Fruit fly (Drosophila melanogaster) whole organism, embryonic: Measurements from ENCODE around the gene Rpp14b.

Source experiments
- Aef1 ChIP-seq: fragments of 200-800 bp; sonication (Bioruptor generic); IDR thresholded peaks from 3 replicates; pipeline ENCODE4 v1.3.6; 2022; ENCODE audit warnings: missing biosample characterization, missing genetic modification characterization
- CG10462 ChIP-seq: fragments of 200-800 bp; sonication (Bioruptor generic); optimal IDR thresholded peaks from 2 replicates; lab custom pipeline; 2016; ENCODE audit warnings: missing biosample characterization, missing genetic modification characterization
- CG12104 ChIP-seq: fragments of 200-800 bp; sonication (Bioruptor generic); optimal IDR thresholded peaks from 3 replicates; lab custom pipeline; 2016; ENCODE audit warnings: missing biosample characterization, missing genetic modification characterization
- CG12155 ChIP-seq: fragments of 200-800 bp; sonication (Bioruptor generic); optimal IDR thresholded peaks from 3 replicates; lab custom pipeline; 2016; ENCODE audit warnings: missing biosample characterization, missing genetic modification characterization
- CG12219 ChIP-seq: fragments of 200-800 bp; sonication (Bioruptor generic); optimal IDR thresholded peaks from 3 replicates; lab custom pipeline; 2018; ENCODE audit warnings: missing biosample characterization, mild to moderate bottlenecking, missing genetic modification characterization
- CG17359 ChIP-seq: fragments of 200-800 bp; sonication (Bioruptor generic); optimal IDR thresholded peaks from 3 replicates; lab custom pipeline; 2018; ENCODE audit warnings: missing biosample characterization, mild to moderate bottlenecking, missing genetic modification characterization, moderate library complexity
- CG17802 ChIP-seq: fragments of 200-800 bp; sonication (Bioruptor generic); optimal IDR thresholded peaks from 2 replicates; lab custom pipeline; 2018; ENCODE audit warnings: missing biosample characterization, mild to moderate bottlenecking, missing genetic modification characterization, moderate library complexity
- CG18476 ChIP-seq: fragments of 200-800 bp; sonication (Bioruptor generic); optimal IDR thresholded peaks from 2 replicates; lab custom pipeline; 2016; ENCODE audit warnings: missing biosample characterization, mild to moderate bottlenecking, missing genetic modification characterization
- CG18599 ChIP-seq: fragments of 200-800 bp; sonication (Bioruptor generic); optimal IDR thresholded peaks from 3 replicates; lab custom pipeline; 2017; ENCODE audit warnings: missing biosample characterization, missing genetic modification characterization, mild to moderate bottlenecking, moderate library complexity, missing genetic modification reagents
- CG2199 ChIP-seq: fragments of 200-800 bp; sonication (Bioruptor generic); IDR thresholded peaks from 3 replicates; pipeline ENCODE4 v1.3.6; 2022; ENCODE audit warnings: missing biosample characterization, missing genetic modification characterization
- CG30403 ChIP-seq: fragments of 200-800 bp; sonication (Bioruptor generic); optimal IDR thresholded peaks from 3 replicates; lab custom pipeline; 2016; ENCODE audit warnings: missing biosample characterization, missing genetic modification characterization
- CG32767 ChIP-seq: fragments of 200-800 bp; sonication (Bioruptor generic); IDR thresholded peaks from 2 replicates; pipeline ENCODE4 v1.3.6; 2022; ENCODE audit warnings: missing biosample characterization, missing genetic modification characterization
- CG32772 ChIP-seq: fragments of 200-800 bp; sonication (Bioruptor generic); IDR thresholded peaks from 2 replicates; pipeline ENCODE4 v1.3.6; 2022; ENCODE audit warnings: missing biosample characterization, missing genetic modification characterization
- CG5180 ChIP-seq: fragments of 200-800 bp; sonication (Bioruptor generic); optimal IDR thresholded peaks from 3 replicates; lab custom pipeline; 2017; ENCODE audit warnings: missing biosample characterization, missing genetic modification characterization, mild to moderate bottlenecking, moderate library complexity, missing genetic modification reagents
- CG6175 ChIP-seq: fragments of 200-800 bp; sonication (Bioruptor generic); IDR thresholded peaks from 3 replicates; pipeline ENCODE4 v1.3.6; 2022; ENCODE audit warnings: missing biosample characterization, missing genetic modification characterization
- CG9215 ChIP-seq: fragments of 200-800 bp; sonication (Bioruptor generic); IDR thresholded peaks from 2 replicates; pipeline ENCODE4 v1.3.6; 2022; ENCODE audit warnings: missing biosample characterization, missing genetic modification characterization
- CG9609 ChIP-seq: fragments of 200-800 bp; sonication (Bioruptor generic); optimal IDR thresholded peaks from 3 replicates; lab custom pipeline; 2016; ENCODE audit warnings: missing biosample characterization, missing genetic modification characterization
- Dbx ChIP-seq: fragments of 200-800 bp; sonication (Bioruptor generic); IDR thresholded peaks from 3 replicates; pipeline ENCODE4 v1.3.6; 2022; ENCODE audit warnings: missing biosample characterization, missing genetic modification characterization
- Dip3 ChIP-seq: fragments of 200-800 bp; sonication (Bioruptor generic); optimal IDR thresholded peaks from 3 replicates; lab custom pipeline; 2016; ENCODE audit warnings: missing biosample characterization, missing genetic modification characterization
- E2f2 ChIP-seq: fragments of 200-800 bp; sonication (Bioruptor generic); IDR thresholded peaks from 2 replicates; pipeline ENCODE4 v1.3.6; 2022; ENCODE audit warnings: missing biosample characterization, missing genetic modification characterization
- Elba2 ChIP-seq: fragments of 200-800 bp; sonication (Bioruptor generic); optimal IDR thresholded peaks from 3 replicates; lab custom pipeline; 2016; ENCODE audit warnings: missing biosample characterization, missing genetic modification characterization
- Ets65A ChIP-seq: fragments of 200-800 bp; sonication (Bioruptor generic); peaks from one replicate; lab custom pipeline; 2016; ENCODE audit warnings: missing biosample characterization, missing genetic modification characterization
- Ets97D ChIP-seq: fragments of 200-800 bp; sonication (Bioruptor generic); optimal IDR thresholded peaks from 3 replicates; lab custom pipeline; 2016; ENCODE audit warnings: missing biosample characterization, missing genetic modification characterization
- Fer2 ChIP-seq: fragments of 200-800 bp; sonication (Bioruptor generic); optimal IDR thresholded peaks from 2 replicates; lab custom pipeline; 2018; ENCODE audit warnings: missing biosample characterization, mild to moderate bottlenecking, missing genetic modification characterization, moderate library complexity
- HmgD ChIP-seq: fragments of 200-800 bp; sonication (Bioruptor generic); optimal IDR thresholded peaks from 3 replicates; lab custom pipeline; 2016; ENCODE audit warnings: missing biosample characterization, missing genetic modification characterization
- Max ChIP-seq: fragments of 200-800 bp; sonication (Bioruptor generic); optimal IDR thresholded peaks from 2 replicates; lab custom pipeline; 2016; ENCODE audit warnings: missing biosample characterization, mild to moderate bottlenecking, missing genetic modification characterization
- Ravus ChIP-seq: fragments of 200-800 bp; sonication (Bioruptor generic); IDR thresholded peaks from 2 replicates; pipeline ENCODE4 v1.3.6; 2022; ENCODE audit warnings: missing biosample characterization, missing genetic modification characterization
- Rx ChIP-seq: fragments of 200-800 bp; sonication (Bioruptor generic); IDR thresholded peaks from 2 replicates; pipeline ENCODE4 v1.3.6; 2022; ENCODE audit warnings: missing biosample characterization, missing genetic modification characterization
- Six4 ChIP-seq: fragments of 200-800 bp; sonication (Bioruptor generic); optimal IDR thresholded peaks from 2 replicates; lab custom pipeline; 2016; ENCODE audit warnings: missing biosample characterization, missing genetic modification characterization
- Sry-δ ChIP-seq: fragments of 200-800 bp; sonication (Bioruptor generic); optimal IDR thresholded peaks from 2 replicates; lab custom pipeline; 2016; ENCODE audit warnings: missing biosample characterization, missing genetic modification characterization
- TFAM ChIP-seq: fragments of 200-800 bp; sonication (Bioruptor generic); optimal IDR thresholded peaks from 2 replicates; lab custom pipeline; 2017; ENCODE audit warnings: missing biosample characterization, missing genetic modification characterization, inconsistent platforms
- ap ChIP-seq: fragments of 200-800 bp; sonication (Bioruptor generic); IDR thresholded peaks from 2 replicates; pipeline ENCODE4 v1.3.6; 2022; ENCODE audit warnings: missing biosample characterization, missing genetic modification characterization
- ato ChIP-seq: fragments of 200-800 bp; sonication (Bioruptor generic); IDR thresholded peaks from 2 replicates; pipeline ENCODE4 v1.3.6; 2022; ENCODE audit warnings: missing biosample characterization, missing genetic modification characterization; ENCODE audit not compliant: partially characterized antibody
- cad ChIP-seq: fragments of >200 bp; optimal IDR thresholded peaks from 2 replicates; lab custom pipeline; 2017; ENCODE audit warnings: missing biosample characterization, missing genetic modification characterization
- chn ChIP-seq: fragments of 200-800 bp; sonication (Bioruptor generic); optimal IDR thresholded peaks from 2 replicates; lab custom pipeline; 2016; ENCODE audit warnings: missing biosample characterization, missing genetic modification characterization
- dpn ChIP-seq, 2 experiments: fragments of 200-800 bp; sonication (Bioruptor generic); optimal IDR thresholded peaks; 3 replicates each; lab custom pipeline; 2016; ENCODE audit warnings: missing biosample characterization in 2 of 2, missing genetic modification characterization in 2 of 2
- hb ChIP-seq: fragments of 200-800 bp; sonication (Bioruptor generic); IDR thresholded peaks from 3 replicates; pipeline ENCODE4 v1.3.6; 2022; ENCODE audit warnings: missing biosample characterization, missing genetic modification characterization; ENCODE audit not compliant: partially characterized antibody
- hbn ChIP-seq: fragments of 200-800 bp; sonication (Bioruptor generic); IDR thresholded peaks from 2 replicates; pipeline ENCODE4 v1.3.6; 2022; ENCODE audit warnings: missing biosample characterization, missing genetic modification characterization; ENCODE audit not compliant: partially characterized antibody
- her ChIP-seq: fragments of 200-800 bp; sonication (Bioruptor generic); optimal IDR thresholded peaks from 2 replicates; lab custom pipeline; 2016; ENCODE audit warnings: missing biosample characterization, missing genetic modification characterization
- jumu ChIP-seq: fragments of 200-800 bp; sonication (Bioruptor generic); optimal IDR thresholded peaks from 3 replicates; lab custom pipeline; 2016; ENCODE audit warnings: missing biosample characterization, missing genetic modification characterization
- ken ChIP-seq: fragments of 200-800 bp; sonication (Bioruptor generic); IDR thresholded peaks from 3 replicates; pipeline ENCODE4 v1.3.6; 2022; ENCODE audit warnings: missing biosample characterization, missing genetic modification characterization
- lilli ChIP-seq: fragments of 200-800 bp; sonication (Bioruptor generic); optimal IDR thresholded peaks from 3 replicates; lab custom pipeline; 2016; ENCODE audit warnings: missing biosample characterization, missing genetic modification characterization
- lov ChIP-seq, 2 experiments: fragments of 200-800 bp in 1 of 2; fragments of >200 bp in 1 of 2; sonication (Bioruptor generic) in 1 of 2; IDR thresholded peaks in 1 of 2; optimal IDR thresholded peaks in 1 of 2; 2 replicates in 1 of 2; 3 replicates in 1 of 2; pipeline versions ENCODE4 v1.3.6 to Lab custom; 2017 to 2022; ENCODE audit warnings: missing biosample characterization in 1 of 2, missing genetic modification characterization in 1 of 2
- mam ChIP-seq: fragments of 200-800 bp; sonication (Bioruptor generic); optimal IDR thresholded peaks from 3 replicates; lab custom pipeline; 2016; ENCODE audit warnings: missing biosample characterization, missing genetic modification characterization
- nerfin-1 ChIP-seq: fragments of 200-800 bp; sonication (Bioruptor generic); optimal IDR thresholded peaks from 3 replicates; lab custom pipeline; 2019; ENCODE audit warnings: missing biosample characterization, mild to moderate bottlenecking, missing genetic modification characterization, moderate library complexity
- odd ChIP-seq: fragments of 200-800 bp; sonication (Bioruptor generic); optimal IDR thresholded peaks from 2 replicates; lab custom pipeline; 2017; ENCODE audit warnings: missing biosample characterization, mild to moderate bottlenecking, missing genetic modification characterization
- ro ChIP-seq: fragments of 200-800 bp; sonication (Bioruptor generic); IDR thresholded peaks from 2 replicates; pipeline ENCODE4 v1.3.6; 2022; ENCODE audit warnings: missing biosample characterization, missing genetic modification characterization
- row ChIP-seq: fragments of 200-800 bp; sonication (Bioruptor generic); IDR thresholded peaks from 3 replicates; pipeline ENCODE4 v1.3.6; 2022; ENCODE audit warnings: missing biosample characterization, missing genetic modification characterization
- stc ChIP-seq: fragments of 200-800 bp; sonication (Bioruptor generic); IDR thresholded peaks from 2 replicates; pipeline ENCODE4 v1.3.6; 2022; ENCODE audit warnings: missing biosample characterization, missing genetic modification characterization
- ttk ChIP-seq: fragments of 200-800 bp; sonication (Bioruptor generic); IDR thresholded peaks from 2 replicates; pipeline ENCODE4 v2.1.2; 2022; ENCODE audit warnings: missing biosample characterization, missing genetic modification characterization
- tup ChIP-seq: fragments of 200-800 bp; sonication (Bioruptor generic); optimal IDR thresholded peaks from 2 replicates; lab custom pipeline; 2016; ENCODE audit warnings: missing biosample characterization, mild to moderate bottlenecking, missing genetic modification characterization, moderate library complexity
- vvl ChIP-seq: fragments of 200-800 bp; sonication (Bioruptor generic); IDR thresholded peaks from 2 replicates; pipeline ENCODE4 v1.3.6; 2022; ENCODE audit warnings: missing biosample characterization, missing genetic modification characterization
- yki ChIP-seq: fragments of >200 bp; optimal IDR thresholded peaks from 3 replicates; lab custom pipeline; 2018

Gene Rpp14b

dm6 chr3R:30039494-30039893 is 16.3 kb upstream of the Rpp14b start, which contains the start of the genes janA, Sry-alpha and Sry-beta (continued):
- TF ChIP-seq lov (optimal IDR thresholded peaks at IDR 0.05; lab: Kevin White, UChicago): no peak
- no peak for TF ChIP-seq lov (GFP tag; IDR thresholded peaks at IDR 0.05; lab: Robert Waterston, UW)
- TF ChIP-seq ato (GFP tag; lab: Robert Waterston, UW): peak; percentile 99
- TF ChIP-seq CG32772: no peak
- no peak for TF ChIP-seq CG5180
- peak in 1 of 2 experiments; percentile 16 for TF ChIP-seq dpn (GFP tag; optimal IDR thresholded peaks at IDR 0.05; lab: Kevin White, UChicago)
- no peak for TF ChIP-seq Aef1 (GFP tag; lab: Robert Waterston, UW)
- peak; percentile 99 for TF ChIP-seq hbn (GFP tag; lab: Robert Waterston, UW)
- no peak for TF ChIP-seq TFAM (GFP tag; lab: Kevin White, UChicago)
- TF ChIP-seq tup: no peak
- no peak for TF ChIP-seq cad (GFP tag; lab: Kevin White, UChicago)
- TF ChIP-seq Ets65A (GFP tag; lab: Kevin White, UChicago): peak; percentile 40
- no peak for TF ChIP-seq her (GFP tag; lab: Kevin White, UChicago)
- no peak for TF ChIP-seq CG10462 (GFP tag; lab: Kevin White, UChicago)
- TF ChIP-seq Rx (GFP tag; lab: Robert Waterston, UW): no peak
- TF ChIP-seq CG9215 (GFP tag; lab: Robert Waterston, UW): peak; percentile 4; the same call in 1 of the 2 replicates
- no peak for TF ChIP-seq Ravus (GFP tag; lab: Robert Waterston, UW)
- TF ChIP-seq CG18476: no peak
- no peak for TF ChIP-seq CG9609 (GFP tag; lab: Kevin White, UChicago)
- no peak for TF ChIP-seq Dip3 (GFP tag; lab: Kevin White, UChicago)
- no peak for TF ChIP-seq chn (GFP tag; lab: Kevin White, UChicago)
- TF ChIP-seq CG2199: no peak
- no peak for TF ChIP-seq CG18599 (GFP tag; lab: Kevin White, UChicago)
- no peak for TF ChIP-seq Six4 (GFP tag; lab: Kevin White, UChicago)
- no peak for TF ChIP-seq ttk (GFP tag; lab: Robert Waterston, UW)
- no peak for TF ChIP-seq yki (lab: Kevin White, UChicago)
- no peak for TF ChIP-seq stc
- TF ChIP-seq CG30403 (GFP tag; lab: Kevin White, UChicago): peak; percentile 16
- no peak for TF ChIP-seq ro (GFP tag; lab: Robert Waterston, UW)
- TF ChIP-seq odd: no peak
- peak; percentile 49; the same call in 1 of the 3 replicates for TF ChIP-seq Dbx (GFP tag; lab: Robert Waterston, UW)
- TF ChIP-seq CG17802: no peak
- TF ChIP-seq ap: no peak
- TF ChIP-seq Max (GFP tag; lab: Kevin White, UChicago): no peak
- no peak for TF ChIP-seq Elba2 (GFP tag; lab: Kevin White, UChicago)
- no peak for TF ChIP-seq mam (GFP tag; lab: Kevin White, UChicago)
- no peak for TF ChIP-seq nerfin-1 (tag; lab: Kevin White, UChicago)
- peak; percentile 71 for TF ChIP-seq E2f2 (GFP tag; lab: Robert Waterston, UW)
- TF ChIP-seq ken (GFP tag; lab: Robert Waterston, UW): no peak
- TF ChIP-seq CG12104 (GFP tag; lab: Kevin White, UChicago): no peak
- no peak for TF ChIP-seq CG17359 (tag; lab: Kevin White, UChicago)
- no peak for TF ChIP-seq jumu (GFP tag; lab: Kevin White, UChicago)
- no peak for TF ChIP-seq HmgD (GFP tag; lab: Kevin White, UChicago)
- no peak for TF ChIP-seq Fer2 (tag; lab: Kevin White, UChicago)
- peak; percentile 42; the same call in 1 of the 2 replicates for TF ChIP-seq vvl
- peak; percentile 56 for TF ChIP-seq lilli (GFP tag; lab: Kevin White, UChicago)
- peak; percentile 69 for TF ChIP-seq CG32767 (GFP tag; lab: Robert Waterston, UW)
- no peak for TF ChIP-seq CG12155
- TF ChIP-seq CG12219 (GFP tag; lab: Kevin White, UChicago): no peak
- TF ChIP-seq row (GFP tag; lab: Robert Waterston, UW): peak; percentile 69
- peak; percentile 99 for TF ChIP-seq hb (GFP tag; lab: Robert Waterston, UW)
- no peak for TF ChIP-seq CG6175 (GFP tag; lab: Robert Waterston, UW)
- peak; percentile 96 for TF ChIP-seq Sry-δ
- TF ChIP-seq Ets97D: peak; percentile 44
